Worm (Caenorhabditis elegans) whole organism, L3 larva: ENCODE results near the gene ttr-35.

ENCODE experiments used
- R02D3.7 ChIP-seq: fragments of 150-350 bp; optimal IDR thresholded peaks from 2 replicates; lab custom pipeline; 2014; ENCODE audit warnings: missing biosample characterization, missing genetic modification characterization
- ZK546.5 ChIP-seq: sonication (generic microtip); optimal IDR thresholded peaks from 2 replicates; lab custom pipeline; 2017; ENCODE audit warnings: missing biosample characterization, missing genetic modification characterization
- aly-2 ChIP-seq: fragments of 150-350 bp; optimal IDR thresholded peaks from 2 replicates; lab custom pipeline; 2014; ENCODE audit warnings: missing biosample characterization, missing genetic modification characterization
- ceh-16 ChIP-seq: sonication (generic microtip); optimal IDR thresholded peaks from 2 replicates; lab custom pipeline; 2017; ENCODE audit warnings: missing biosample characterization, missing genetic modification characterization
- ceh-82 ChIP-seq: fragments of 150-350 bp; optimal IDR thresholded peaks from 2 replicates; lab custom pipeline; 2014; ENCODE audit warnings: missing biosample characterization, missing genetic modification characterization
- ceh-9 ChIP-seq: sonication (generic microtip); optimal IDR thresholded peaks from 2 replicates; lab custom pipeline; 2018; ENCODE audit warnings: missing biosample characterization, missing genetic modification characterization
- daf-12 ChIP-seq: fragments of 150-350 bp; optimal IDR thresholded peaks from 2 replicates; lab custom pipeline; 2014; ENCODE audit warnings: missing biosample characterization, missing genetic modification reagents, missing genetic modification characterization
- egl-27 ChIP-seq: sonication (generic microtip); optimal IDR thresholded peaks from 4 replicates; lab custom pipeline; 2017; ENCODE audit warnings: missing biosample characterization, missing genetic modification reagents, missing genetic modification characterization
- egl-5 ChIP-seq: fragments of 150-350 bp; optimal IDR thresholded peaks from 2 replicates; lab custom pipeline; 2017; ENCODE audit warnings: missing biosample characterization, missing genetic modification reagents, missing genetic modification characterization, inconsistent platforms
- elt-1 ChIP-seq: fragments of 150-350 bp; optimal IDR thresholded peaks from 2 replicates; lab custom pipeline; 2014; ENCODE audit warnings: missing biosample characterization, missing genetic modification characterization
- elt-2 ChIP-seq: sonication (generic microtip); optimal IDR thresholded peaks from 2 replicates; lab custom pipeline; 2016; ENCODE audit warnings: missing genetic modification reagents, mild to moderate bottlenecking, missing genetic modification characterization, missing compliant biosample characterization
- elt-3 ChIP-seq, 3 experiments: fragments of 150-350 bp in 1 of 3; sonication (generic microtip) in 2 of 3; optimal IDR thresholded peaks; 2 replicates in 2 of 3; 4 replicates in 1 of 3; lab custom pipeline; 2014 to 2017; ENCODE audit warnings: missing biosample characterization in 3 of 3, missing genetic modification characterization in 3 of 3
- eor-1 ChIP-seq, 2 experiments: fragments of 150-350 bp; optimal IDR thresholded peaks; 2 replicates each; lab custom pipeline; 2014 to 2018; ENCODE audit warnings: missing biosample characterization in 2 of 2, missing genetic modification characterization in 2 of 2
- jun-1 ChIP-seq: fragments of 150-350 bp; optimal IDR thresholded peaks from 2 replicates; lab custom pipeline; 2014; ENCODE audit warnings: missing biosample characterization, missing genetic modification reagents, missing genetic modification characterization
- lsy-12 ChIP-seq: sonication (generic microtip); optimal IDR thresholded peaks from 2 replicates; lab custom pipeline; 2016; ENCODE audit warnings: mild to moderate bottlenecking, missing genetic modification characterization, missing compliant biosample characterization
- mdl-1 ChIP-seq: fragments of 150-350 bp; optimal IDR thresholded peaks from 2 replicates; lab custom pipeline; 2014; ENCODE audit warnings: missing biosample characterization, missing genetic modification characterization
- mml-1 ChIP-seq: fragments of 150-350 bp; sonication (generic microtip); optimal IDR thresholded peaks from 3 replicates; lab custom pipeline; 2014; ENCODE audit warnings: missing biosample characterization, missing genetic modification characterization
- nfya-1 ChIP-seq: sonication (generic microtip); optimal IDR thresholded peaks from 2 replicates; lab custom pipeline; 2017; ENCODE audit warnings: missing genetic modification characterization, mild to moderate bottlenecking, missing compliant biosample characterization, antibody characterized with exemption, moderate library complexity; ENCODE audit not compliant: insufficient read depth
- nhr-11 ChIP-seq: fragments of 150-350 bp; optimal IDR thresholded peaks from 2 replicates; lab custom pipeline; 2014; ENCODE audit warnings: missing biosample characterization, missing genetic modification characterization
- nhr-23 ChIP-seq: fragments of 150-350 bp; optimal IDR thresholded peaks from 2 replicates; lab custom pipeline; 2014; ENCODE audit warnings: missing biosample characterization, missing genetic modification reagents, missing genetic modification characterization
- nhr-237 ChIP-seq: fragments of 150-350 bp; optimal IDR thresholded peaks from 2 replicates; lab custom pipeline; 2014; ENCODE audit warnings: missing biosample characterization, missing genetic modification characterization
- nhr-25 ChIP-seq: sonication (generic microtip); optimal IDR thresholded peaks from 2 replicates; lab custom pipeline; 2017; ENCODE audit warnings: missing biosample characterization, missing genetic modification characterization
- nhr-28 ChIP-seq: fragments of 150-350 bp; optimal IDR thresholded peaks from 2 replicates; lab custom pipeline; 2014; ENCODE audit warnings: missing biosample characterization, missing genetic modification characterization
- nhr-43 ChIP-seq: sonication (generic microtip); optimal IDR thresholded peaks from 2 replicates; lab custom pipeline; 2016; ENCODE audit warnings: mild to moderate bottlenecking, missing genetic modification characterization, missing compliant biosample characterization; ENCODE audit not compliant: poor library complexity, severe bottlenecking
- nhr-67 ChIP-seq: fragments of 150-350 bp; optimal IDR thresholded peaks from 2 replicates; lab custom pipeline; 2014; ENCODE audit warnings: missing biosample characterization, missing genetic modification characterization
- nhr-76 ChIP-seq: fragments of 150-350 bp; sonication (generic microtip); optimal IDR thresholded peaks from 5 replicates; lab custom pipeline; 2014; ENCODE audit warnings: missing biosample characterization, missing genetic modification characterization
- nhr-77 ChIP-seq: fragments of 150-350 bp; optimal IDR thresholded peaks from 2 replicates; lab custom pipeline; 2014; ENCODE audit warnings: missing biosample characterization, missing genetic modification characterization
- pqm-1 ChIP-seq: fragments of 150-350 bp; optimal IDR thresholded peaks from 2 replicates; lab custom pipeline; 2017; ENCODE audit warnings: missing biosample characterization, missing genetic modification characterization, inconsistent platforms
- sea-2 ChIP-seq: fragments of 150-350 bp; sonication (generic microtip); optimal IDR thresholded peaks from 4 replicates; lab custom pipeline; 2014; ENCODE audit warnings: missing biosample characterization, missing genetic modification reagents, missing genetic modification characterization
- skn-1 ChIP-seq: fragments of 150-350 bp; optimal IDR thresholded peaks from 2 replicates; lab custom pipeline; 2014; ENCODE audit warnings: missing biosample characterization, missing genetic modification characterization
- snpc-4 ChIP-seq: fragments of 150-350 bp; optimal IDR thresholded peaks from 2 replicates; lab custom pipeline; 2014; ENCODE audit warnings: missing biosample characterization, missing genetic modification characterization
- tbx-2 ChIP-seq: sonication (generic microtip); optimal IDR thresholded peaks from 2 replicates; lab custom pipeline; 2016; ENCODE audit warnings: mild to moderate bottlenecking, missing genetic modification characterization, missing compliant biosample characterization
- unc-39 ChIP-seq: sonication (generic microtip); optimal IDR thresholded peaks from 4 replicates; lab custom pipeline; 2017; ENCODE audit warnings: missing biosample characterization, missing genetic modification characterization
- unc-62 ChIP-seq: fragments of 150-350 bp; sonication (generic microtip); optimal IDR thresholded peaks from 4 replicates; lab custom pipeline; 2014; ENCODE audit warnings: missing biosample characterization, missing genetic modification reagents, missing genetic modification characterization
- zag-1 ChIP-seq: fragments of 150-350 bp; optimal IDR thresholded peaks from 2 replicates; lab custom pipeline; 2014; ENCODE audit warnings: missing biosample characterization, missing genetic modification characterization
- ztf-11 ChIP-seq: fragments of 150-350 bp; optimal IDR thresholded peaks from 2 replicates; lab custom pipeline; 2014; ENCODE audit warnings: missing biosample characterization, missing genetic modification characterization
- ztf-4 ChIP-seq: fragments of 150-350 bp; optimal IDR thresholded peaks from 2 replicates; lab custom pipeline; 2014; ENCODE audit warnings: missing biosample characterization, missing genetic modification characterization

The ttr-35 gene

ce11 chrX:6505662-6506061 lies 6.4 kb upstream of the ttr-35 start, which contains the start of gene glr-8:
Gene glr-8 (plus strand): TSS chrX:6505980.
- TF ChIP-seq nhr-67 (tag; lab: Kevin White, UChicago) (no peak), unc-39 (tag; lab: Kevin White, UChicago) (no peak), mdl-1 (tag; lab: Kevin White, UChicago) (no peak), elt-3 (tag; optimal IDR thresholded peaks at IDR 0.05; lab: Kevin White, UChicago) (no peak), egl-27 (tag; lab: Kevin White, UChicago) (no peak), elt-1 (tag; lab: Kevin White, UChicago) (no peak), snpc-4 (tag; lab: Kevin White, UChicago) (no peak), ceh-9 (tag; lab: Kevin White, UChicago) (no peak), ztf-4 (no peak), tbx-2 (no peak)

ce11 chrX:6507734-6508133 lies 4.4 kb upstream of the ttr-35 start:
- TF ChIP-seq lsy-12 (tag; lab: Kevin White, UChicago) (no peak), egl-5 (peak; percentile 29)

DNA sequence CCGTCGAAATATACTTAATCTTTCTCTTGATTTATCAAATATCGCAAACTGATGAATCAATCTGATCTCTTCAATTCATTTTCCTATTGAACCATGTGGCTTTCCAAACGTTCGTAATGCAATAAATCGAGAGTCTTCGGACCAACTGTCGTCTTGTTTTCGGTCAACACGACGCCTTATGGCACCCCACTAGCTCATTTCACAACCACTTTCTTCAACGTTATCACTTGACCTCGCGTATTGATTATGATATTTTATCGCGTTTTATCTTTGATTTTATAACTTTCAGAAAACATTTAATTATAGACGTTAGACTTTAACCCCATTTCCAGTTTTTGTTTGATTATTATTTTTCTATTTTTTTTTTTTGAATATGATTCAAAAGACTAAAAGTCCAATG lies 2.3 kb upstream of the ttr-35 start:
- TF ChIP-seq pqm-1 (tag; lab: Kevin White, UChicago) (peak; percentile 27), ceh-16 (tag; lab: Kevin White, UChicago) (no peak), egl-5 (peak; percentile 49), zag-1 (no peak), elt-2 (tag; lab: Kevin White, UChicago) (peak; percentile 59), mml-1 (tag; lab: Kevin White, UChicago) (no peak), lsy-12 (tag; lab: Kevin White, UChicago) (no peak)

DNA sequence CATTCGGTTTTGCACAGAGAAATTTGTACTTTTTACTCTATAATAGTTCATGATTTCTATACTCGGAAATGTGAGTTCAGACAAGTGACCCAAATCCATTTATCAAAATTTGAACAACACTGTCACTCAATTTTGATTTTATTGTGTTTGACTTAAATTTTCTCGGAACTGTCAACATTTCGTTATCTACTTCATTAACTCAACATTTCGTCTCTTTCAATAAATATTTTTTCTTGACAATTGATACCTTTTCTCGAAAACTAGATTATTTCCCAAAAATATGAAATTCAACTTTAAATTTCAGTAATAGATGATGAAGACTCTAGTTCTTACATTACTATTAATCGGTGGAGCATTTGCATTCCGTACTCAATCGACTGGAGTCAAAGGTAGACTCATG lies 1.5 kb upstream of the ttr-35 start, which contains the start of gene ttr-36:
ttr-36 (plus strand) TSS at position 301 of the 400 bp plus-strand sequence.
- no peak for TF ChIP-seq mml-1 (tag; lab: Kevin White, UChicago)
- TF ChIP-seq lsy-12 (tag; lab: Kevin White, UChicago) = no peak
- no peak for TF ChIP-seq R02D3.7
- no peak for TF ChIP-seq unc-39 (tag; lab: Kevin White, UChicago)
- no peak for TF ChIP-seq egl-5
- TF ChIP-seq nfya-1 (tag; lab: Kevin White, UChicago) = no peak
- no peak for TF ChIP-seq ztf-11
- TF ChIP-seq sea-2 (GFP tag; lab: Kevin White, UChicago) = no peak
- TF ChIP-seq nhr-76 (tag; lab: Kevin White, UChicago) = no peak
- TF ChIP-seq nhr-77 = no peak
- no peak for TF ChIP-seq nhr-23
- TF ChIP-seq jun-1 (tag; lab: Kevin White, UChicago) = no peak
- TF ChIP-seq, all 47 proteins: peak for 0

ce11 chrX:6514466-6514865 lies 2.4 kb downstream of the ttr-35 start:
- TF ChIP-seq nhr-237 (tag; lab: Kevin White, UChicago) = no peak
- TF ChIP-seq elt-2 (tag; lab: Kevin White, UChicago) = peak; percentile 47
- peak in 1 of 3 experiments; percentile 32 for TF ChIP-seq elt-3 (tag; optimal IDR thresholded peaks at IDR 0.05; lab: Kevin White, UChicago)
- no peak for TF ChIP-seq unc-39 (tag; lab: Kevin White, UChicago)
- TF ChIP-seq nhr-23 = peak; percentile 61
- no peak for TF ChIP-seq lsy-12 (tag; lab: Kevin White, UChicago)

ce11 chrX:6515267-6515666 lies 3.2 kb downstream of the ttr-35 start:
- TF ChIP-seq nhr-11 (tag; lab: Kevin White, UChicago) (no peak), nhr-77 (no peak), nhr-23 (peak; percentile 95), nhr-237 (tag; lab: Kevin White, UChicago) (no peak), ztf-4 (no peak), daf-12 (tag; lab: Kevin White, UChicago) (no peak), ceh-82 (no peak), zag-1 (no peak), R02D3.7 (no peak), pqm-1 (tag; lab: Kevin White, UChicago) (no peak), aly-2 (tag; lab: Kevin White, UChicago) (no peak), skn-1 (no peak), elt-1 (tag; lab: Kevin White, UChicago) (no peak), ZK546.5 (tag; lab: Kevin White, UChicago) (no peak), nhr-25 (tag; lab: Kevin White, UChicago) (peak; percentile 78), eor-1 (tag; optimal IDR thresholded peaks at IDR 0.05; lab: Kevin White, UChicago) (no peak), nhr-28 (tag; lab: Kevin White, UChicago) (no peak), unc-62 (peak; percentile 10), nhr-43 (peak; percentile 28)
